Fruit fly (Drosophila melanogaster): ENCODE results near the gene CG32683.

The CG32683 gene

dm6 chrX:10386810-10387340, 67.8 kb downstream of the CG32683 start:
- TF ChIP-seq kay (GFP tag; ENCODE audit: borderline replicate concordance): peak; percentile 7
- TF ChIP-seq cnc (optimal IDR thresholded peaks at IDR 0.05): no peak
- no peak for TF ChIP-seq CG11617 (GFP tag; optimal IDR thresholded peaks at IDR 0.05)
- no peak for TF ChIP-seq CG7045 (GFP tag; optimal IDR thresholded peaks at IDR 0.05)
- TF ChIP-seq CG1620 (GFP tag; optimal IDR thresholded peaks at IDR 0.05): no peak

dm6 chrX:10386183-10386582, 68.5 kb downstream of the CG32683 start:
- TF ChIP-seq toe (GFP tag; optimal IDR thresholded peaks at IDR 0.05): no peak
- peak; percentile 70 for TF ChIP-seq kay (GFP tag; ENCODE audit: borderline replicate concordance)

dm6 chrX:10385757-10386156, 68.9 kb downstream of the CG32683 start, which contains the start of the genes Psf3 and flw:
Gene Psf3, minus strand, starts transcription at chrX:10385861.
Gene flw, plus strand, starts transcription at chrX:10385960.
- TF ChIP-seq bab1 (GFP tag; optimal IDR thresholded peaks at IDR 0.05): peak; percentile 26
- TF ChIP-seq Hr96 (GFP tag; optimal IDR thresholded peaks at IDR 0.05): no peak
- peak; percentile 31 for TF ChIP-seq toe (GFP tag; optimal IDR thresholded peaks at IDR 0.05)
- no peak for TF ChIP-seq CG7045 (GFP tag; optimal IDR thresholded peaks at IDR 0.05)
- TF ChIP-seq ovo (GFP tag; optimal IDR thresholded peaks at IDR 0.05): peak; percentile 51
- TF ChIP-seq kay (GFP tag; ENCODE audit: borderline replicate concordance): no peak
- no peak for TF ChIP-seq CG33017 (tag; optimal IDR thresholded peaks at IDR 0.05)
- no peak for TF ChIP-seq CG11617 (GFP tag; optimal IDR thresholded peaks at IDR 0.05)
- TF ChIP-seq CG12768 (GFP tag; optimal IDR thresholded peaks at IDR 0.05): peak; percentile 31
- TF ChIP-seq CG5204 (GFP tag; optimal IDR thresholded peaks at IDR 0.05): no peak
- TF ChIP-seq tj (GFP tag; optimal IDR thresholded peaks at IDR 0.05): no peak
- TF ChIP-seq CG1620 (GFP tag; optimal IDR thresholded peaks at IDR 0.05): peak; percentile 74
- TF ChIP-seq Mnt (GFP tag; optimal IDR thresholded peaks at IDR 0.05): no peak
- TF ChIP-seq cic (GFP tag; optimal IDR thresholded peaks at IDR 0.05): peak; percentile 10
- TF ChIP-seq Clk (GFP tag; optimal IDR thresholded peaks at IDR 0.05): no peak
- peak; percentile 37 for TF ChIP-seq CG7101 (tag; optimal IDR thresholded peaks at IDR 0.05)
- no peak for TF ChIP-seq cnc (optimal IDR thresholded peaks at IDR 0.05)
- peak; percentile 39 for TF ChIP-seq Crg-1 (GFP tag; optimal IDR thresholded peaks at IDR 0.05)
- peak; percentile 8 for TF ChIP-seq CG14711 (tag; optimal IDR thresholded peaks at IDR 0.05)
- peak; percentile 45 for TF ChIP-seq pad (GFP tag; optimal IDR thresholded peaks at IDR 0.05)

dm6 chrX:10384947-10385346, 69.7 kb downstream of the CG32683 start:
- TF ChIP-seq Crg-1 (GFP tag; optimal IDR thresholded peaks at IDR 0.05): no peak
- no peak for TF ChIP-seq cic (GFP tag; optimal IDR thresholded peaks at IDR 0.05)
- TF ChIP-seq kay (GFP tag; ENCODE audit: borderline replicate concordance): no peak

- no peak for TF ChIP-seq Mnt (GFP tag; optimal IDR thresholded peaks at IDR 0.05)
- no peak for TF ChIP-seq CG12768 (GFP tag; optimal IDR thresholded peaks at IDR 0.05)
- no peak for TF ChIP-seq CG7101 (tag; optimal IDR thresholded peaks at IDR 0.05)
- TF ChIP-seq ovo (GFP tag; optimal IDR thresholded peaks at IDR 0.05): no peak
- no peak for TF ChIP-seq Clk (GFP tag; optimal IDR thresholded peaks at IDR 0.05)
- no peak for TF ChIP-seq kay (GFP tag; ENCODE audit: borderline replicate concordance)
- no peak for TF ChIP-seq CG33017 (tag; optimal IDR thresholded peaks at IDR 0.05)
- no peak for TF ChIP-seq CG14711 (tag; optimal IDR thresholded peaks at IDR 0.05)
- TF ChIP-seq CG11617 (GFP tag; optimal IDR thresholded peaks at IDR 0.05): no peak
- TF ChIP-seq tj (GFP tag; optimal IDR thresholded peaks at IDR 0.05): no peak
Observed at dm6 chrX:10381252-10381651, 73.4 kb downstream of the CG32683 start, which contains the start of gene CG32681. Gene CG32681, minus strand, starts transcription at chrX:10381352.

DNA sequence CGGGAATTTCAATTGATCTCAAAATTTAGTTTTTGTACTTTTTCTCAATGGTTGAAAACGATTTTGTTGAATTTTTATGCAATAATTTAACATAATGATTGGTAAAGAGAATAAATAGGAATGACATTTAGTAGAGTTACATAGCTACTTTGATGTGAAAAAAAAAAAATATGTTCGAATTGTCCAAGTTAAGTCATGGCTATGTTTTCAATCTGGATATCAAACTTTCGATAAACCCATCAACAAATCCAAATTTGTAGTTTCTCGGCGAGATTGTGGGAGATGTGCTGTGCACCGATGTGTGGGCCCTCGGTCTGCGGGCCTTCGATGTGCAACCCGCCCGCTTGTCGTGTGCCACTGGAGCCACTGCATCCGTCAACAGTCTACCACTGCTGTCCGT, 79.5 kb downstream of the CG32683 start, which contains the start of the genes CG32686 and CG2898:
CG32686 (minus strand) TSS at position 101 of the 400 bp plus-strand sequence.
CG2898 (plus strand) TSS at position 159 of the 400 bp plus-strand sequence.
- no peak for TF ChIP-seq Hr96 (GFP tag; optimal IDR thresholded peaks at IDR 0.05)
- TF ChIP-seq Crg-1 (GFP tag; optimal IDR thresholded peaks at IDR 0.05): no peak
- TF ChIP-seq cnc (optimal IDR thresholded peaks at IDR 0.05): no peak
- no peak for TF ChIP-seq tj (GFP tag; optimal IDR thresholded peaks at IDR 0.05)
- TF ChIP-seq pad (GFP tag; optimal IDR thresholded peaks at IDR 0.05): no peak
- TF ChIP-seq bab1 (GFP tag; optimal IDR thresholded peaks at IDR 0.05): no peak
- TF ChIP-seq kay (GFP tag; ENCODE audit: borderline replicate concordance): no peak
- TF ChIP-seq Mnt (GFP tag; optimal IDR thresholded peaks at IDR 0.05): no peak
- TF ChIP-seq toe (GFP tag; optimal IDR thresholded peaks at IDR 0.05): no peak
- no peak for TF ChIP-seq CG14711 (tag; optimal IDR thresholded peaks at IDR 0.05)

- TF ChIP-seq Hr96 (GFP tag; optimal IDR thresholded peaks at IDR 0.05) (no peak), CG5204 (GFP tag; optimal IDR thresholded peaks at IDR 0.05) (no peak), kay (GFP tag; ENCODE audit: borderline replicate concordance) (no peak), pad (GFP tag; optimal IDR thresholded peaks at IDR 0.05) (no peak), CG7101 (tag; optimal IDR thresholded peaks at IDR 0.05) (no peak), CG7045 (GFP tag; optimal IDR thresholded peaks at IDR 0.05) (no peak), Mnt (GFP tag; optimal IDR thresholded peaks at IDR 0.05) (peak; percentile 51), bab1 (GFP tag; optimal IDR thresholded peaks at IDR 0.05) (no peak), CG11617 (GFP tag; optimal IDR thresholded peaks at IDR 0.05) (no peak), CG12768 (GFP tag; optimal IDR thresholded peaks at IDR 0.05) (peak; percentile 6), ovo (GFP tag; optimal IDR thresholded peaks at IDR 0.05) (no peak), cic (GFP tag; optimal IDR thresholded peaks at IDR 0.05) (peak; percentile 79), Clk (GFP tag; optimal IDR thresholded peaks at IDR 0.05) (no peak)
Observed at dm6 chrX:10370201-10371038, 84.3 kb downstream of the CG32683 start.

All from whole organism, adult.